Fruit fly (Drosophila melanogaster): ENCODE measurements around the gene CG3662.

Gene CG3662

DNA sequence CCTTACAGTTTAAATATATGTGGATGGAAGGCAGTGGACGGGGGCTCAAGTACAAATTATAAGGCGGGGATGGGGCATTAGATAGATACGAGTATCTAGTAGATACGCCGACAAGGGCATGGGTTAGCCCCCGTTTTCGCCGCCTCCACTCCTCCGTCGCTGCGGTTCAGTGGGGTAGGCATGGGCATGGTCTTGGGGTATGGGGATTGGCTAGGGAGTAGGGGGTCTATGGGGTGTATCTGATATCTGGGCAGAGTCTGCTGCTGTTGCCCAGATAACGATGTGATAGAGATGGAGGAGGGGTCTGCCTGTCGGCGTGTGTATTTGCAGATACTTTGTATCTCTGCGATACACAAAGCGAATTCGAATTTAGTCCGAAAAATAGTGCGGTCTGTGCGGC lies 31.1 kb upstream of the CG3662 start:
- no peak for TF ChIP-seq CG4496 (GFP tag; IDR thresholded peaks at IDR 0.05)
- TF ChIP-seq fd96Ca (GFP tag; IDR thresholded peaks at IDR 0.05): no peak
- no peak for TF ChIP-seq gl (tag; optimal IDR thresholded peaks at IDR 0.05)
- no peak for TF ChIP-seq CG10348 (GFP tag; IDR thresholded peaks at IDR 0.05)
- TF ChIP-seq rn (GFP tag; IDR thresholded peaks at IDR 0.05): no peak
- TF ChIP-seq Ets98B (GFP tag; IDR thresholded peaks at IDR 0.05): no peak
- no peak for TF ChIP-seq CG8159 (tag; optimal IDR thresholded peaks at IDR 0.05)

DNA sequence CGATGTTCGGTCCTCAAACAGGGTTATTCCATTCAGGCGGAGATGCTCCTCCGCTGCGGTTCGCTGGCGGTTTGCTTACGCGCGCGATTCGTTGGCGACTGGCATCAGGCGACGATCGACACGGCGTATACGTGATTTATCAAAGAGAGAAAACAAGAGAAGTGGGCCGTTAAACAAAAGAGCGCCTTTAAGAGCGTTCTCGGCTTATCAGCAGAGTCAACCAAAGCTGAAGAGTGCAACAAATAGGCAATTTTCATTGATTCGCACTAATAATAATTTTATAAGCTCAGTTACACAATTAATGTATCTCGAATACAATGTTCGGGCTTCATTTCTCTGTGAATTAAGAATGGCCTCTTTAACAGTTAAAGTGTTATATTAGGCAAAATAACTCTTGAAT lies 30.4 kb upstream of the CG3662 start, which contains the start of gene Pkg21D:
Pkg21D (minus strand) TSS at position 101 of the 400 bp plus-strand sequence.
- TF ChIP-seq rn (GFP tag; IDR thresholded peaks at IDR 0.05): no peak
- TF ChIP-seq CG12605 (GFP tag; IDR thresholded peaks at IDR 0.05): no peak
- no peak for TF ChIP-seq CG4496 (GFP tag; IDR thresholded peaks at IDR 0.05)
- TF ChIP-seq Snoo (tag; optimal IDR thresholded peaks at IDR 0.05): no peak
- TF ChIP-seq CG8301 (tag; optimal IDR thresholded peaks at IDR 0.05): no peak
- TF ChIP-seq CG17806 (tag; optimal IDR thresholded peaks at IDR 0.05): no peak
- no peak for TF ChIP-seq CG9948 (tag; optimal IDR thresholded peaks at IDR 0.05)
- no peak for TF ChIP-seq CG10348 (GFP tag; IDR thresholded peaks at IDR 0.05)
- no peak for TF ChIP-seq Ets98B (GFP tag; IDR thresholded peaks at IDR 0.05)
- no peak for TF ChIP-seq D1 (tag; optimal IDR thresholded peaks at IDR 0.05)
- TF ChIP-seq CG15710 (tag; optimal IDR thresholded peaks at IDR 0.05): no peak
- no peak for TF ChIP-seq CG14655 (GFP tag; optimal IDR thresholded peaks at IDR 0.05)
- TF ChIP-seq CG8159 (tag; optimal IDR thresholded peaks at IDR 0.05): no peak
- no peak for TF ChIP-seq EcR (GFP tag; optimal IDR thresholded peaks at IDR 0.05)
- no peak for TF ChIP-seq CG34367 (tag; optimal IDR thresholded peaks at IDR 0.05)
- no peak for TF ChIP-seq gl (tag; optimal IDR thresholded peaks at IDR 0.05)
- TF ChIP-seq CG32121 (GFP tag; IDR thresholded peaks at IDR 0.05): no peak
- no peak for TF ChIP-seq fd96Ca (GFP tag; IDR thresholded peaks at IDR 0.05)
- TF ChIP-seq Pif1A (GFP tag; optimal IDR thresholded peaks at IDR 0.05): no peak

DNA sequence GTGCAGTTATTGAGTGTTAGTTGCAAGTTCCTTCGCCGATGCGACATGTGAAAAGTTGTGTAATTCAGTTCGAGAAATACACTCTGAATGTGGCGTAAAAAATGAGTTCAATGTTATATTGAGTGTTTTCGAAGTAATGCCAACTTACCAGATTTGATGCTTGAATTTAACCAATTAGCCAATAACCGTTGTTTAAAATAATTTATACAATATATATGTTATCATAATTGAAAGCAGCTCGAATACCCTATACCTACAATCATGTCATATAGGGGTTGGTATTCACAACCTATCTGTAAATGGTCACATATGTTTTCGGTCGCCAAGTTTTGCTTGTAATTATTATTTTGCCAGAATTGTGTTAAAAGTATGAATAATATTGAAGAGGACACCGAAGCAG lies 10.8 kb upstream of the CG3662 start, which contains the start of gene Nnf1b:
Nnf1b (plus strand) TSS at position 301 of the 400 bp plus-strand sequence.
- TF ChIP-seq CG4496 (GFP tag; IDR thresholded peaks at IDR 0.05) (no peak), CG15710 (tag; optimal IDR thresholded peaks at IDR 0.05) (no peak), rn (GFP tag; IDR thresholded peaks at IDR 0.05) (no peak), Snoo (tag; optimal IDR thresholded peaks at IDR 0.05) (no peak), CG17806 (tag; optimal IDR thresholded peaks at IDR 0.05) (no peak)

DNA sequence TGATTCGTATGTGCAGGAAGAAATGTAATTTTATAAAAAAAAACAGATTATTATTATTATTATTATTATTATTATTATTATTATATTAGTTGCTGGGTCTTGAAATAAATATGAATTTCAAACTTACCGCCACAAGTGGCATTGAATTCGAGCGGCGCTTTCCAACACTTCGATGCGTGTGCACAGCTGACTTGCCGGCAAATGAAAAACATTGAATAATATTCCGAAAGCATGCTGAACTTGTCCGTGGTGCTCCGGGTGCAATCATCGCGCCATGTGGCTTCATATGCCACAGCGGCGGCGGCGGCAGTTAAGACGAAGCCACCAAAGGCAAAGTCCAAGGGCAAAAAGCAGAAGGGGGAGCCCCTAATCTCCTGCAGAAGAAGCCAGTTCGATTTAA lies 9.7 kb upstream of the CG3662 start, which contains the start of gene Dbp21E2:
Dbp21E2 (plus strand) TSS at position 180 of the 400 bp plus-strand sequence.
- TF ChIP-seq CG4496 (GFP tag; IDR thresholded peaks at IDR 0.05) (no peak), CG14655 (GFP tag; optimal IDR thresholded peaks at IDR 0.05) (no peak), CG10348 (GFP tag; IDR thresholded peaks at IDR 0.05) (no peak), fd96Ca (GFP tag; IDR thresholded peaks at IDR 0.05) (no peak), rn (GFP tag; IDR thresholded peaks at IDR 0.05) (no peak)

DNA sequence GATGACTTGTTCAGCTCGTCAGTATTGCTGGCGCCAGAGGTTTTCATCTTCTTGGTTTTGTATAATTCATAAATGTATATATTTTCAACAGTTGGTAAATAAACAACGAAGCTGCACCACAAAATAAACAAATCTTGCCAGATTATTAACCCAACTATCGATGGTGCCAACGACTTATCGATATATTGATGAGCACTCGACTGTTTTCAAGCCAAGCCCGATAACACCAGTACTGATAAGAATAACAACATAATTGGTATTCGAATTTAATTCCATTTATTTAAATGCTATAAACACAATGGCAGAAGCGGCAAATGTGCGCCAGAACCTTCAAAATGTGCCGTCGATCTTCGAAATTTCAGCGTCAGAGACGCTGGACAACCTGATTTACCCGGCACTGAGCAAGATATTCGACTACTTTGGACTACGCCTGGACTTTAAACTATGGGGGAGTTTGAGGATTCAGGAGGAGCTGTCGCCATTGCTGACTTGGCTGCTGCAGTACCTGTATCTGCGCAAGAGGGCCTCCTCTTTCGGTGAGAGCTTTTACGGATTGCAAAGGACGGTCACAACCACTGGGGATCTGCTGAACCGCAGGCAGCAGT lies 5.2 kb upstream of the CG3662 start, which contains the start of the genes Saf6 and Pex12:
Saf6 (minus strand) TSS at position 166 of the 605 bp plus-strand sequence.
Pex12 (plus strand) TSS at position 209 of the 605 bp plus-strand sequence.
- TF ChIP-seq Ets98B (GFP tag; IDR thresholded peaks at IDR 0.05) (no peak), gl (tag; optimal IDR thresholded peaks at IDR 0.05) (peak; percentile 2)

DNA sequence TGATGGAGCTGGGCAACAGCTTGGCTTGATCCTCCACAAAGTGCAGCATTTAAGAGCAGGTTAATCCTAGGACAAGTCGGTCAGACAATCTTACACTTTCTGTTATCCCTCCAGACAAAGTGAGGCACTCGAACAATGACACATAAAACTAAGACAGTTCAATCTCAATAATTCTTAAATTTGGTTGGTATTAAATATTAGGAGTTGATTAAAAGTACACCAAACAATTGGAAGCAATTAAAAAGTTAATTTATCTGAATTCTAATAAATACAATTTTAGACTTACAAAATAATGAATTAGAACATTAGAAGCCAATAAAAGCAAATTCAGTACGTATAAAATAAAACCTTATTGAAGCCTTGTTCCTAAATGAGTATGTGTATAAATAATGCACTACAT lies 3.2 kb upstream of the CG3662 start, which contains the start of gene CG15880:
CG15880 (minus strand) TSS at position 101 of the 400 bp plus-strand sequence.
- TF ChIP-seq Pif1A (GFP tag; optimal IDR thresholded peaks at IDR 0.05) (no peak), CG13204 (GFP tag; optimal IDR thresholded peaks at IDR 0.05) (no peak), CG4496 (GFP tag; IDR thresholded peaks at IDR 0.05) (no peak), CG10348 (GFP tag; IDR thresholded peaks at IDR 0.05) (no peak)

DNA sequence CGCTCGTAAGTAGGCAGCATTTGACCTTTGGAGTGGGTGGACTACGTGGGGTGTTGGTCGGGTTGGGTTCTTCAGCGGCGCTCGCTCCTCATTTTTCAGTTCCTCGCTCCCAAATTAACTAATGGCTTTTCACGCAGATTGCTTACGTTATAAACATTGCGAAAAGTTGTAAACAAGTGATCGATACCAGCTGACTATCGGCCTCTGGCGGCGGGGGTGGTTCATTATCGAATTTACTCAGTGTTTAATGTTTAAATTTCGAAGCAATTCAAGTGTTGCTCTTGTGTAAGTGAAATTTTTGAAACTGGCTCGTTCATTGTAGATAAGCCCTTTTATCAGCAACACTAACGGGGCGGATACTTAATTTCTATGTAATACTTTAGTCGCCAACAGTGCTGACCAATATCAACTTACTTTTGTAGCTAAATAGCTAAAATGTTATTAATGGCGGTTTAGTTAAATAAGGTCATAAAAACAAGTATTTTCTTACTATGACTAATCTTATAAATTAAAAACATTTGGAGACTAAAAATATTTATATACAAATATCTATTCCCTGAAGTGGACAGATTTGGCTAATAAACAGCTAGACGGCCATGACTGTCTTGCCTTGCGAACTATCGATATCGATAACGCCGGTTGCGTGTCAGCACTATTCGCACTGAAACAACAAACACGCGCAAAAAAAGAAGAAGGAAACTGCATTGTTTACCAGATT lies 1.6 kb upstream of the CG3662 start, which contains the start of the genes PGAP2 and Clp:
PGAP2 (minus strand) TSS at position 194 of the 718 bp plus-strand sequence.
Clp (plus strand) TSS at position 650 of the 718 bp plus-strand sequence.
- TF ChIP-seq CG8159 (tag; optimal IDR thresholded peaks at IDR 0.05) (peak; percentile 75), Pif1B (GFP tag; optimal IDR thresholded peaks at IDR 0.05) (no peak), Pif1A (GFP tag; optimal IDR thresholded peaks at IDR 0.05) (no peak), CG9948 (tag; optimal IDR thresholded peaks at IDR 0.05) (peak; percentile 68), CG17806 (tag; optimal IDR thresholded peaks at IDR 0.05) (peak; percentile 68), D1 (tag; optimal IDR thresholded peaks at IDR 0.05) (no peak), CG15710 (tag; optimal IDR thresholded peaks at IDR 0.05) (peak; percentile 76), Snoo (tag; optimal IDR thresholded peaks at IDR 0.05) (peak; percentile 54), CG32121 (GFP tag; IDR thresholded peaks at IDR 0.05) (peak; percentile 67; the same call in 1 of the 2 replicates), Ets98B (GFP tag; IDR thresholded peaks at IDR 0.05) (peak; percentile 28), CG13204 (GFP tag; optimal IDR thresholded peaks at IDR 0.05) (no peak), CG14655 (GFP tag; optimal IDR thresholded peaks at IDR 0.05) (no peak), CG34367 (tag; optimal IDR thresholded peaks at IDR 0.05) (peak; percentile 49), CG8301 (tag; optimal IDR thresholded peaks at IDR 0.05) (peak; percentile 51), CG12605 (GFP tag; IDR thresholded peaks at IDR 0.05) (no peak), CG4496 (GFP tag; IDR thresholded peaks at IDR 0.05) (peak; percentile 64), gl (tag; optimal IDR thresholded peaks at IDR 0.05) (no peak), fd96Ca (GFP tag; IDR thresholded peaks at IDR 0.05) (0 out of 3 replicates have a peak, but pooled peaks have one; percentile 42), rn (GFP tag; IDR thresholded peaks at IDR 0.05) (peak; percentile 50; the same call in 1 of the 2 replicates), CG10348 (GFP tag; IDR thresholded peaks at IDR 0.05) (no peak), EcR (GFP tag; optimal IDR thresholded peaks at IDR 0.05) (no peak)
